Fruit fly (Drosophila melanogaster) whole organism, wandering third instar larva: ENCODE measurements around the gene CG4520.

Experiments
- Abd-B ChIP-seq: fragments of >200 bp; optimal IDR thresholded peaks from 2 replicates; lab custom pipeline; 2017; ENCODE audit warnings: missing biosample characterization, missing genetic modification characterization
- CG9705 ChIP-seq: fragments of 200-800 bp; sonication (Bioruptor generic); optimal IDR thresholded peaks from 2 replicates; lab custom pipeline; 2018; ENCODE audit warnings: missing biosample characterization, mild to moderate bottlenecking, missing genetic modification characterization
- Dfd ChIP-seq: fragments of >200 bp; optimal IDR thresholded peaks from 2 replicates; lab custom pipeline; 2017; ENCODE audit warnings: missing biosample characterization, missing genetic modification characterization
- Hr78 ChIP-seq: fragments of >200 bp; optimal IDR thresholded peaks from 2 replicates; lab custom pipeline; 2017; ENCODE audit warnings: missing biosample characterization, missing genetic modification characterization
- Hr83 ChIP-seq: fragments of 200-300 bp; sonication (Bioruptor generic); optimal IDR thresholded peaks from 2 replicates; lab custom pipeline; 2016; ENCODE audit warnings: missing biosample characterization, mild to moderate bottlenecking, missing genetic modification characterization, moderate library complexity; ENCODE audit not compliant: poor library complexity, severe bottlenecking
- brk ChIP-seq: fragments of 200-800 bp; sonication (Bioruptor generic); optimal IDR thresholded peaks from 2 replicates; lab custom pipeline; 2016; ENCODE audit warnings: missing biosample characterization, mild to moderate bottlenecking, missing genetic modification characterization
- dl ChIP-seq, 2 experiments: fragments of 175-275, 200-275 bp in 1 of 2; fragments of 200-275 bp in 1 of 2; sonication (Bioruptor generic); optimal IDR thresholded peaks; lab custom pipeline; 2018; ENCODE audit warnings: mild to moderate bottlenecking in 2 of 2, missing biosample characterization in 2 of 2, missing genetic modification characterization in 2 of 2, moderate library complexity in 2 of 2; ENCODE audit not compliant: partially characterized antibody in 2 of 2, insufficient read depth in 1 of 2
- fru ChIP-seq: fragments of 200-800 bp; sonication (Bioruptor generic); optimal IDR thresholded peaks from 3 replicates; lab custom pipeline; 2016; ENCODE audit warnings: missing biosample characterization, mild to moderate bottlenecking, missing genetic modification characterization
- h ChIP-seq: fragments of 200-800 bp; sonication (Bioruptor generic); optimal IDR thresholded peaks from 3 replicates; lab custom pipeline; 2016; ENCODE audit warnings: missing biosample characterization, mild to moderate bottlenecking, missing genetic modification characterization
- jim ChIP-seq: fragments of 175-275, 200-325 bp; sonication (Bioruptor generic); optimal IDR thresholded peaks from 2 replicates; lab custom pipeline; 2016; ENCODE audit warnings: missing biosample characterization, mild to moderate bottlenecking, missing genetic modification characterization
- pan ChIP-seq: fragments of >200 bp; optimal IDR thresholded peaks from 2 replicates; lab custom pipeline; 2017
- psq ChIP-seq: fragments of 200-800 bp; sonication (Bioruptor generic); optimal IDR thresholded peaks from 3 replicates; lab custom pipeline; 2017; ENCODE audit warnings: missing biosample characterization, mild to moderate bottlenecking, missing genetic modification characterization, moderate library complexity
- usp ChIP-seq: fragments of >200 bp; optimal IDR thresholded peaks from 2 replicates; lab custom pipeline; 2017; ENCODE audit warnings: missing biosample characterization, missing genetic modification characterization
- woc ChIP-seq: sonication (Bioruptor generic); optimal IDR thresholded peaks from 2 replicates; lab custom pipeline; 2016; ENCODE audit warnings: missing biosample characterization, mild to moderate bottlenecking, missing genetic modification characterization

dm6 chr3R:15730629-15731028 is 13.8 kb upstream of the CG4520 start:
- TF ChIP-seq jim (GFP tag; lab: Kevin White, UChicago) (no peak), Hr83 (GFP tag; lab: Kevin White, UChicago) (no peak), h (no peak), woc (GFP tag; lab: Kevin White, UChicago) (no peak), psq (GFP tag; lab: Kevin White, UChicago) (no peak), usp (GFP tag; lab: Kevin White, UChicago) (no peak), Abd-B (no peak), CG9705 (GFP tag; lab: Kevin White, UChicago) (no peak), Hr78 (GFP tag; lab: Kevin White, UChicago) (no peak), Dfd (GFP tag; lab: Kevin White, UChicago) (peak; percentile 53), pan (no peak), fru (GFP tag; lab: Kevin White, UChicago) (no peak), dl (GFP tag; optimal IDR thresholded peaks at IDR 0.05; lab: Kevin White, UChicago; ENCODE audit: insufficient read depth in 1 of 2, partially characterized antibody in 2 of 2) (no peak), brk (no peak)
